Fruit fly (Drosophila melanogaster): ENCODE measurements around the gene IntS12.

Gene IntS12

dm6 chr3R:26893621-26894316, 30.6 kb downstream of the IntS12 start (continued):
- TF ChIP-seq net (GFP tag; optimal IDR thresholded peaks at IDR 0.05) (peak; percentile 35), Sox14 (GFP tag; optimal IDR thresholded peaks at IDR 0.05) (peak; percentile 64), CG8319 (GFP tag; optimal IDR thresholded peaks at IDR 0.05) (no peak), dsx (GFP tag; optimal IDR thresholded peaks at IDR 0.05; ENCODE audit: poor library complexity, severe bottlenecking) (peak; percentile 1), Met (GFP tag; optimal IDR thresholded peaks at IDR 0.05) (peak; percentile 64), CG8632 (GFP tag; optimal IDR thresholded peaks at IDR 0.05) (peak; percentile 32), CG10631 (GFP tag; optimal IDR thresholded peaks at IDR 0.05) (peak; percentile 49), salr (GFP tag; optimal IDR thresholded peaks at IDR 0.05) (peak in 1 of 2 experiments; percentile 31), CG6163 (GFP tag; IDR thresholded peaks at IDR 0.05) (peak; percentile 54; the same call in 1 of the 3 replicates), ss (GFP tag; optimal IDR thresholded peaks at IDR 0.05) (peak in 1 of 2 experiments; percentile 11), CG31627 (GFP tag; optimal IDR thresholded peaks at IDR 0.05) (peak; percentile 53), Sox15 (GFP tag; optimal IDR thresholded peaks at IDR 0.05) (peak; percentile 31), Lpt (GFP tag; optimal IDR thresholded peaks at IDR 0.05) (peak; percentile 1), cyc (GFP tag; optimal IDR thresholded peaks at IDR 0.05) (peak; percentile 40), svp (GFP tag) (peak; percentile 81), lz (GFP tag; optimal IDR thresholded peaks at IDR 0.05) (peak; percentile 56), CG3919 (GFP tag; optimal IDR thresholded peaks at IDR 0.05) (peak; percentile 61)

DNA sequence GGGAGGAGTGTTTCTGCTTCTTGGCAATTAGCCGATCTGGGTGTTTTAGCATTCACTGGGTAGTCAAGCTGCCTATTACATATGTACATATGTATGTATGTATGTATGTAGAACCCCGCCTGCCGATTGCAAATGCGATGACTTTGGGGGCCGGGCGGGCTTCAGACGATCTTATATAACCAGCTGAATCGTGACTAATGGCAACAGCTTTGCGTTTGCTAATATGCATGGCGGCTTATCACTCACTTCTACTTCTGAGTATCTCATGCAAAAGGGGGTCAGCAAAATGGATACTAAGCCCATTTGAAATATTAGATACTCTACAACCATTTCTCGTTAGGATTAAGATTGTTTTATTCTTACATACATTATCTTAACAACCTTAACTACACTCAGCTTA, 33.1 kb downstream of the IntS12 start:
- TF ChIP-seq CG4318 (GFP tag; optimal IDR thresholded peaks at IDR 0.05) (no peak), CG15336 (GFP tag; IDR thresholded peaks at IDR 0.05) (0 out of 2 replicates have a peak, but pooled peaks have one; percentile 11), Ets21C (GFP tag; optimal IDR thresholded peaks at IDR 0.05) (no peak), CG6163 (GFP tag; IDR thresholded peaks at IDR 0.05) (no peak), net (GFP tag; optimal IDR thresholded peaks at IDR 0.05) (no peak), Met (GFP tag; optimal IDR thresholded peaks at IDR 0.05) (no peak), vri (GFP tag; optimal IDR thresholded peaks at IDR 0.05) (peak; percentile 15), CG10669 (GFP tag; optimal IDR thresholded peaks at IDR 0.05) (no peak), dac (GFP tag; optimal IDR thresholded peaks at IDR 0.05) (no peak), Lpt (GFP tag; optimal IDR thresholded peaks at IDR 0.05) (no peak)

DNA sequence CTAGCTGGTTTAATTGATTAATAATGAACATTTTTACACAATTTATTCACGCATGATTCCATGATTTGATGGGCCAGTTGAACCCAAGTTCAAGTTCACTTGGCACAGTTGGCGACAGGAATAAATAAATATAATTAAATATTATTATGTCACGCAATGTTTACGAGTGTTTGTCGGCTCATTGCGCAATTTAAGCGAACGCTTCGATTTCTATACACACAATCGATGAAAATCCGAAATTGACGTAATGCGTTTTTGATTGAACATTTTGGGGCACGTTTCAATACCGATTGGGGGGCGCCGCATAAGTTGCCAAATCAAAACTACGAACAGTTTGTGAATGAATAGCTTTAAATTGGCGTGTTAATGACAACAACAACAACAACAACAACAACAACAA, 34.1 kb downstream of the IntS12 start:
- TF ChIP-seq achi (GFP tag; optimal IDR thresholded peaks at IDR 0.05) (no peak), dac (GFP tag; optimal IDR thresholded peaks at IDR 0.05) (no peak), CG16779 (tag; optimal IDR thresholded peaks at IDR 0.05) (no peak), Lpt (GFP tag; optimal IDR thresholded peaks at IDR 0.05) (no peak), CG15336 (GFP tag; IDR thresholded peaks at IDR 0.05) (no peak), acj6 (GFP tag; optimal IDR thresholded peaks at IDR 0.05) (no peak), Gug (GFP tag; IDR thresholded peaks at IDR 0.05) (no peak), Sox14 (GFP tag; optimal IDR thresholded peaks at IDR 0.05) (no peak), CG8632 (GFP tag; optimal IDR thresholded peaks at IDR 0.05) (no peak), CG11294 (GFP tag; IDR thresholded peaks at IDR 0.05) (no peak), eg (GFP tag; IDR thresholded peaks at IDR 0.05) (no peak), CG6163 (GFP tag; IDR thresholded peaks at IDR 0.05) (no peak), Hr4 (GFP tag; optimal IDR thresholded peaks at IDR 0.05) (no peak), CG8119 (GFP tag; IDR thresholded peaks at IDR 0.05) (no peak), CG7368 (GFP tag; optimal IDR thresholded peaks at IDR 0.05) (no peak), CG9139 (GFP tag; optimal IDR thresholded peaks at IDR 0.05) (no peak), CG11902 (GFP tag; optimal IDR thresholded peaks at IDR 0.05) (no peak), topi (GFP tag; optimal IDR thresholded peaks at IDR 0.05) (no peak), ss (GFP tag; optimal IDR thresholded peaks at IDR 0.05) (no peak), dsx (GFP tag; optimal IDR thresholded peaks at IDR 0.05; ENCODE audit: poor library complexity, severe bottlenecking) (no peak)

- TF ChIP-seq CG3919 (GFP tag; optimal IDR thresholded peaks at IDR 0.05) (peak; percentile 67), Gug (GFP tag; IDR thresholded peaks at IDR 0.05) (peak; percentile 35; the same call in 1 of the 2 replicates), Sox102F (GFP tag; optimal IDR thresholded peaks at IDR 0.05) (peak; percentile 53), Blimp-1 (GFP tag; optimal IDR thresholded peaks at IDR 0.05) (no peak), dsx (GFP tag; optimal IDR thresholded peaks at IDR 0.05; ENCODE audit: poor library complexity, severe bottlenecking) (no peak), CG11294 (GFP tag; IDR thresholded peaks at IDR 0.05) (0 out of 2 replicates have a peak, but pooled peaks have one; percentile 20), CG34406 (GFP tag; optimal IDR thresholded peaks at IDR 0.05) (peak; percentile 60), Eip93F (GFP tag; optimal IDR thresholded peaks at IDR 0.05) (no peak), fkh (GFP tag; optimal IDR thresholded peaks at IDR 0.05) (no peak), Lpt (GFP tag; optimal IDR thresholded peaks at IDR 0.05) (peak; percentile 28), Met (GFP tag; optimal IDR thresholded peaks at IDR 0.05) (peak; percentile 22), eg (GFP tag; IDR thresholded peaks at IDR 0.05) (peak; percentile 67), topi (GFP tag; optimal IDR thresholded peaks at IDR 0.05) (peak; percentile 35), CG16779 (tag; optimal IDR thresholded peaks at IDR 0.05) (no peak), ss (GFP tag; optimal IDR thresholded peaks at IDR 0.05) (no peak), CG6808 (GFP tag; optimal IDR thresholded peaks at IDR 0.05) (no peak), achi (GFP tag; optimal IDR thresholded peaks at IDR 0.05) (peak; percentile 60), CG11762 (GFP tag; optimal IDR thresholded peaks at IDR 0.05; ENCODE audit: insufficient read depth) (peak; percentile 5), CG8319 (GFP tag; optimal IDR thresholded peaks at IDR 0.05) (peak; percentile 18)
These were observed 36.8 kb downstream of the IntS12 start for dm6 chr3R:26899982-26900381.

Measured in whole organism, prepupa.